Fruit fly (Drosophila melanogaster): ENCODE results near the gene CG4364.

- no peak for TF ChIP-seq CG8478 (optimal IDR thresholded peaks at IDR 0.05)
- TF ChIP-seq CTCF (optimal IDR thresholded peaks at IDR 0.05), result no peak
Measured at dm6 chr2L:9758856-9759255, 47.8 kb upstream of the CG4364 start.

Measured in S2 (cell line).